Worm (Caenorhabditis elegans) whole organism, midembryonic: ENCODE data around the gene srt-36.

Source experiments
- cog-1 ChIP-seq: sonication (generic microtip); optimal IDR thresholded peaks from 2 replicates; lab custom pipeline; 2016; ENCODE audit warnings: missing genetic modification characterization, missing compliant biosample characterization
- tab-1 ChIP-seq: fragments of 200-800 bp; sonication (Bioruptor generic); IDR thresholded peaks from 2 replicates; pipeline ENCODE4 v1.3.6; 2022; ENCODE audit warnings: missing genetic modification characterization, missing compliant biosample characterization
- ztf-23 ChIP-seq: fragments of 200-800 bp; sonication (Bioruptor generic); IDR thresholded peaks from 2 replicates; pipeline ENCODE4 v1.3.6; 2022; ENCODE audit warnings: missing genetic modification reagents, missing genetic modification characterization, missing compliant biosample characterization
- ztf-29 ChIP-seq: fragments of 200-800 bp; sonication (Bioruptor generic); IDR thresholded peaks from 2 replicates; pipeline ENCODE4 v1.3.6; 2022; ENCODE audit warnings: missing genetic modification reagents, missing genetic modification characterization, missing compliant biosample characterization

DNA sequence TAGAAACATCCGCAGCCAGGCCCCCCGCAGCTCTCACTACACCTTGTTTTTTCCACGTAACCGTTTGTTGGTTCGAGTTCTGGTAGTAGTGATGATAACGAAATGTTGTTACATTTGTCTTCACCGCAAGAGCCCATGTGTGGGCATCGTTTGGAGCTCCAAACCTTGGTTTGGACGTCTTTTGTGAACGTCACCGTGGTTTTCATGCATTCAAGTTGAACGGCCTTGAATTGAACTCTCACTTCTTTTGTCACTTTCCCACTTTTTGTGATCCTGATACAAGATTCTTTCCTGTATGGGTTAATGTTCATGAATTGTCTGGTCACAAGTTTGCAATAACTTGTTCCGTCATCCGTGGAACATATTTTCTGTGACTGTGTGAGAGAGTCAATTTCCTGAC lies 35.7 kb upstream of the srt-36 start:
- TF ChIP-seq ztf-29 (GFP tag; lab: Robert Waterston, UW) (no peak), cog-1 (no peak), tab-1 (GFP tag; lab: Robert Waterston, UW) (no peak), ztf-23 (GFP tag; lab: Robert Waterston, UW) (no peak)
